Worm (Caenorhabditis elegans) whole organism, L1 larva: ENCODE measurements around the gene C49G7.13.
A peak's percentile ranks its signal among the peaks of the same experiment; 100 is the strongest.

Experiments used
- F16B12.6 ChIP-seq: fragments of 150-350 bp; optimal IDR thresholded peaks from 2 replicates; lab custom pipeline; 2014; ENCODE audit warnings: missing biosample characterization, missing genetic modification characterization
- blmp-1 ChIP-seq: fragments of 150-350 bp; optimal IDR thresholded peaks from 2 replicates; lab custom pipeline; 2014; ENCODE audit warnings: missing biosample characterization, missing genetic modification characterization
- ceh-82 ChIP-seq, 3 experiments: fragments of 150-350 bp in 1 of 3; sonication (generic microtip) in 2 of 3; optimal IDR thresholded peaks; 2 replicates each; lab custom pipeline; 2014 to 2017; ENCODE audit warnings: missing biosample characterization in 3 of 3, missing genetic modification characterization in 3 of 3
- ceh-88 ChIP-seq: fragments of 200-800 bp; sonication (Bioruptor generic); IDR thresholded peaks from 2 replicates; pipeline ENCODE4 v1.3.6; 2022; ENCODE audit warnings: missing genetic modification characterization, missing compliant biosample characterization
- dpl-1 ChIP-seq, 3 experiments: fragments of 150-350 bp in 2 of 3; sonication (generic microtip) in 1 of 3; optimal IDR thresholded peaks; 2 replicates each; lab custom pipeline; 2014 to 2017; ENCODE audit warnings: missing biosample characterization in 3 of 3, missing genetic modification characterization in 3 of 3, missing genetic modification reagents in 3 of 3
- dsc-1 ChIP-seq: sonication (generic microtip); optimal IDR thresholded peaks from 2 replicates; lab custom pipeline; 2016; ENCODE audit warnings: mild to moderate bottlenecking, missing genetic modification characterization, missing compliant biosample characterization
- efl-1 ChIP-seq, 4 experiments: fragments of 150-350 bp; optimal IDR thresholded peaks in 3 of 4; peaks in 1 of 4; 1 replicate in 1 of 4; 2 replicates in 3 of 4; lab custom pipeline; 2014; ENCODE audit warnings: missing biosample characterization in 2 of 4, missing genetic modification characterization in 2 of 4, missing genetic modification reagents in 2 of 4
- egl-13 ChIP-seq: sonication (generic microtip); optimal IDR thresholded peaks from 2 replicates; lab custom pipeline; 2016; ENCODE audit warnings: missing genotype, missing genetic modification reagents, missing genetic modification characterization, missing compliant biosample characterization
- egl-27 ChIP-seq, 2 experiments: fragments of 150-350 bp in 1 of 2; sonication (generic microtip); optimal IDR thresholded peaks; 3 replicates each; lab custom pipeline; 2017 to 2018; ENCODE audit warnings: missing biosample characterization in 2 of 2, missing genetic modification characterization in 2 of 2, missing genetic modification reagents in 2 of 2
- elt-2 ChIP-seq: sonication (generic microtip); optimal IDR thresholded peaks from 2 replicates; lab custom pipeline; 2016; ENCODE audit warnings: missing genetic modification characterization, mild to moderate bottlenecking, inconsistent platforms, missing compliant biosample characterization, missing genetic modification reagents
- fkh-8 ChIP-seq: sonication (generic microtip); optimal IDR thresholded peaks from 2 replicates; lab custom pipeline; 2016; ENCODE audit warnings: mild to moderate bottlenecking, missing genetic modification characterization, missing compliant biosample characterization
- grh-1 ChIP-seq: fragments of 200-800 bp; sonication (Bioruptor generic); IDR thresholded peaks from 2 replicates; pipeline ENCODE4 v1.3.6; 2022; ENCODE audit warnings: missing genetic modification reagents, missing genetic modification characterization, missing compliant biosample characterization
- isw-1 ChIP-seq: fragments of 200-800 bp; sonication (Bioruptor generic); IDR thresholded peaks from 2 replicates; pipeline ENCODE4 v1.3.6; 2022; ENCODE audit warnings: missing genetic modification characterization, missing compliant biosample characterization
- lin-35 ChIP-seq, 2 experiments: fragments of 150-350 bp; optimal IDR thresholded peaks; 2 replicates each; lab custom pipeline; 2014; ENCODE audit warnings: missing biosample characterization in 2 of 2, missing genetic modification characterization in 2 of 2, missing genetic modification reagents in 2 of 2
- lin-39 ChIP-seq: fragments of 150-350 bp; optimal IDR thresholded peaks from 2 replicates; lab custom pipeline; 2014; ENCODE audit warnings: missing biosample characterization, missing genetic modification reagents, missing genetic modification characterization
- lsy-2 ChIP-seq, 2 experiments: fragments of 150-350 bp; optimal IDR thresholded peaks; 2 replicates each; lab custom pipeline; 2014; ENCODE audit warnings: missing biosample characterization in 2 of 2, missing genetic modification characterization in 2 of 2
- mab-9 ChIP-seq: fragments of 200-800 bp; sonication (Bioruptor generic); IDR thresholded peaks from 2 replicates; pipeline ENCODE4 v1.3.6; 2022; ENCODE audit warnings: missing genetic modification reagents, missing genetic modification characterization, missing compliant biosample characterization
- mdl-1 ChIP-seq, 2 experiments: fragments of 150-350 bp; optimal IDR thresholded peaks; 2 replicates each; lab custom pipeline; 2014 to 2017; ENCODE audit warnings: missing biosample characterization in 2 of 2, missing genetic modification characterization in 2 of 2, inconsistent platforms in 1 of 2
- nhr-12 ChIP-seq: sonication (generic microtip); optimal IDR thresholded peaks from 2 replicates; lab custom pipeline; 2017; ENCODE audit warnings: missing biosample characterization, missing genetic modification characterization
- nhr-19 ChIP-seq: fragments of 200-800 bp; sonication (Bioruptor generic); conservative IDR thresholded peaks from 2 replicates; pipeline ENCODE4 v1.3.6; 2022; ENCODE audit warnings: missing genetic modification characterization, missing compliant biosample characterization
- nhr-20 ChIP-seq: sonication (generic microtip); optimal IDR thresholded peaks from 2 replicates; lab custom pipeline; 2016; ENCODE audit warnings: mild to moderate bottlenecking, missing genetic modification characterization, missing compliant biosample characterization
- nhr-237 ChIP-seq: fragments of 150-350 bp; optimal IDR thresholded peaks from 2 replicates; lab custom pipeline; 2014; ENCODE audit warnings: missing biosample characterization, missing genetic modification characterization
- nhr-47 ChIP-seq: sonication (generic microtip); optimal IDR thresholded peaks from 2 replicates; lab custom pipeline; 2016; ENCODE audit warnings: mild to moderate bottlenecking, missing genetic modification characterization, moderate library complexity, missing compliant biosample characterization
- nhr-85 ChIP-seq: sonication (generic microtip); peaks from one replicate; lab custom pipeline; 2016; ENCODE audit warnings: missing genetic modification characterization, inconsistent platforms, missing compliant biosample characterization
- pqm-1 ChIP-seq: sonication (generic microtip); optimal IDR thresholded peaks from 3 replicates; lab custom pipeline; 2017; ENCODE audit warnings: missing biosample characterization, missing genetic modification characterization
- rnt-1 ChIP-seq: sonication (generic microtip); optimal IDR thresholded peaks from 2 replicates; lab custom pipeline; 2016; ENCODE audit warnings: mild to moderate bottlenecking, missing genetic modification characterization, moderate library complexity, missing compliant biosample characterization
- sox-4 ChIP-seq: sonication (generic microtip); optimal IDR thresholded peaks from 2 replicates; lab custom pipeline; 2016; ENCODE audit warnings: missing genetic modification characterization, missing compliant biosample characterization
- sptf-1 ChIP-seq: fragments of 150-350 bp; optimal IDR thresholded peaks from 2 replicates; lab custom pipeline; 2014; ENCODE audit warnings: missing biosample characterization, missing genetic modification characterization
- sup-37 ChIP-seq: fragments of 200-800 bp; sonication (Bioruptor generic); optimal IDR thresholded peaks from 2 replicates; lab custom pipeline; 2018; ENCODE audit warnings: mild to moderate bottlenecking, missing genetic modification characterization, missing compliant biosample characterization
- swsn-7 ChIP-seq: sonication (generic microtip); optimal IDR thresholded peaks from 2 replicates; lab custom pipeline; 2016; ENCODE audit warnings: missing genetic modification characterization, missing compliant biosample characterization
- unc-130 ChIP-seq: fragments of 150-350 bp; optimal IDR thresholded peaks from 2 replicates; lab custom pipeline; 2017; ENCODE audit warnings: missing biosample characterization, missing genetic modification characterization, inconsistent platforms
- unc-62 ChIP-seq: fragments of 150-350 bp; optimal IDR thresholded peaks from 2 replicates; lab custom pipeline; 2014; ENCODE audit warnings: missing biosample characterization, missing genetic modification reagents, missing genetic modification characterization
- unc-86 ChIP-seq: sonication (generic microtip); optimal IDR thresholded peaks from 2 replicates; lab custom pipeline; 2016; ENCODE audit warnings: missing genetic modification characterization, missing compliant biosample characterization
- unc-98 ChIP-seq: fragments of 200-800 bp; sonication (Bioruptor generic); IDR thresholded peaks from 2 replicates; pipeline ENCODE4 v1.3.6; 2022; ENCODE audit warnings: missing genetic modification characterization, missing compliant biosample characterization
- xbp-1 ChIP-seq: sonication (generic microtip); optimal IDR thresholded peaks from 2 replicates; lab custom pipeline; 2016; ENCODE audit warnings: missing genetic modification characterization, missing compliant biosample characterization
- zag-1 ChIP-seq: fragments of 150-350 bp; optimal IDR thresholded peaks from 2 replicates; lab custom pipeline; 2014; ENCODE audit warnings: missing biosample characterization, missing genetic modification characterization

The C49G7.13 gene

ce11 chrV:4063559-4064164, 27.8 kb downstream of the C49G7.13 start:
- TF ChIP-seq unc-86 (tag; lab: Kevin White, UChicago), result peak; percentile 34
- TF ChIP-seq lin-35 (GFP tag; optimal IDR thresholded peaks at IDR 0.05; lab: Kevin White, UChicago), result peak; percentile 48 to 70
- TF ChIP-seq nhr-19, result peak; percentile 93
- peak; percentile 62 to 75 for TF ChIP-seq efl-1 (optimal IDR thresholded peaks at IDR 0.05; lab: Kevin White, UChicago)
- TF ChIP-seq efl-1 (GFP tag; optimal IDR thresholded peaks at IDR 0.05 in 1 of 2; lab: Kevin White, UChicago), result peak; percentile 69 to 96
- TF ChIP-seq mab-9 (GFP tag; lab: Robert Waterston, UW), result peak; percentile 84
- peak; percentile 38 for TF ChIP-seq dsc-1
- TF ChIP-seq dpl-1 (GFP tag; optimal IDR thresholded peaks at IDR 0.05; lab: Kevin White, UChicago), result peak; percentile 42 to 67 (median 48)
- peak; percentile 48 for TF ChIP-seq nhr-20 (tag; lab: Kevin White, UChicago)
- TF ChIP-seq unc-98, result peak; percentile 89
- TF ChIP-seq nhr-47 (tag; lab: Kevin White, UChicago), result peak; percentile 73
- TF ChIP-seq fkh-8, result peak; percentile 19
- TF ChIP-seq isw-1 (GFP tag; lab: Robert Waterston, UW), result peak; percentile 88
- peak; percentile 81 to 93 for TF ChIP-seq lsy-2 (tag; optimal IDR thresholded peaks at IDR 0.05; lab: Kevin White, UChicago)
- peak; percentile 65 for TF ChIP-seq nhr-85
- peak; percentile 84 for TF ChIP-seq ceh-88 (GFP tag; lab: Robert Waterston, UW)
- TF ChIP-seq grh-1 (GFP tag; lab: Robert Waterston, UW), result peak; percentile 86
- TF ChIP-seq F16B12.6 (tag; lab: Kevin White, UChicago), result peak; percentile 49
- TF ChIP-seq swsn-7 (tag; lab: Kevin White, UChicago), result peak; percentile 37
- TF ChIP-seq xbp-1 (tag; lab: Kevin White, UChicago), result peak; percentile 45
- peak; percentile 58 for TF ChIP-seq rnt-1 (tag; lab: Kevin White, UChicago)
- TF ChIP-seq, all 84 proteins: peak for 20; not testable (repeated sequence) for 64

DNA sequence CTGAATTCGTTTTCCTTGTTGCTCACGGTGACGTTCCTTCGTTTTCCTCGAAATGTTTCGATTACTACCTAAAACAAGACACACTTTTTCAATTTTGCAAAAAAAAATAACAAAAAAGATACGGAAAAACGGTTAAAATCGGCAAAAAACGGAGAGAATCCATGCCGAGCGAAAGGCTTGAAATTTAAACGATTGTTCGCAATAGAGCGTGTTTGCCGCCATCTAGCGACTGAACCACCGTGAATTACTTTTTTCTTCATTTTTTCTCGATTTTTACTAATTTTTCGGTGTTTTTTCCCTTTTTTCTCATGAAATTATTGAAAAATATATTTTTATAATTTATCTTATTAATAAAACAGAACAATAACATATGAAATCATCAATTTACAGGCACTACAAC, 30.2 kb downstream of the C49G7.13 start:
- TF ChIP-seq lsy-2 (tag; optimal IDR thresholded peaks at IDR 0.05; lab: Kevin White, UChicago), result peak in 1 of 2 experiments; percentile 13

- TF ChIP-seq efl-1 (optimal IDR thresholded peaks at IDR 0.05; lab: Kevin White, UChicago) (peak in 1 of 2 experiments; percentile 68), efl-1 (GFP tag; optimal IDR thresholded peaks at IDR 0.05 in 1 of 2; lab: Kevin White, UChicago) (peak; percentile 57 to 95), dpl-1 (GFP tag; optimal IDR thresholded peaks at IDR 0.05; lab: Kevin White, UChicago) (peak in 1 of 3 experiments; percentile 36)
Observed at ce11 chrV:4067876-4068275, 32.0 kb downstream of the C49G7.13 start.

DNA sequence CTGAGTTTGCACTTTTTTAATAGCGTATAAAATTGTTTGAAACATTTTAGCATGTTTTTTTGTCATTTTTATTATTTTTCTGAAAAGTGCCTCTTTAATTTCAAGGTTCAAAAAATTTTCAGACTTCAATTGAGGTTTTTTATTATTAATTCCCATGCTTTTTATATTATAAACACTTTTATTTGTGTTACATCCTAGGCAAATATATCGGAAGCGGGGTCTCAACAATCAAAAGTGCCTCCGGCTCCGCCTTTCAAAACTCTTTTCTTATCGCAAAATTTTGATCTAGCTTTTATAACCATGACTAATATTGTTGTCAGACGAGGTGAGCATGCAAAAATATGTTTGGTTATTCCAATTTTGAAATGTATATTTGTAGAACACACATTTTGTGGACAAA, 37.5 kb downstream of the C49G7.13 start, which contains the start of gene otpl-2:
Gene otpl-2, plus strand, starts transcription at position 301 of the 400 bp plus-strand sequence.
- TF ChIP-seq F16B12.6 (tag; lab: Kevin White, UChicago) (no peak), unc-130 (tag; lab: Kevin White, UChicago) (no peak), egl-27 (tag; optimal IDR thresholded peaks at IDR 0.05; lab: Kevin White, UChicago) (no peak)

DNA sequence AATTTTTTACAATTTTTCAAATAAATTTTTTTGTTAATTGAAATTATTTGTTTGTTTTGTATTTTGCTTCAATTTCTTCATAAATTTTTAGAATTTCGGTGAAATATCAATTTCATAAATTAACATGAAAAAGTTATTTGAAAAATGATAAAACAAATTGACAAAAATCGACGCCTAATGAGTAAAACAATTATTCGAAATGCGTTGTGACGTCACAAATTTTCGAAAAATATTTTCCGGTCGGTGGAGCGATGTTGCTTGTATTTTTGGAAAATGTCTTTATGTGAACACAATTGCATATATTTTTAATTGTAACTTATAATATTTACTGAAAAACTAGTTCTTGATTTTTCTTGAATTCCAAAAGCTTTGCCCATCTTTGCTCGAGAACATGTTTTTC, 44.6 kb downstream of the C49G7.13 start:
- TF ChIP-seq unc-62, result no peak
- TF ChIP-seq elt-2 (tag; lab: Kevin White, UChicago), result no peak
- no peak for TF ChIP-seq sox-4 (tag; lab: Kevin White, UChicago)
- no peak for TF ChIP-seq pqm-1 (tag; lab: Kevin White, UChicago)
- no peak for TF ChIP-seq mdl-1 (tag; optimal IDR thresholded peaks at IDR 0.05; lab: Kevin White, UChicago)
- no peak for TF ChIP-seq ceh-82 (tag; optimal IDR thresholded peaks at IDR 0.05; lab: Kevin White, UChicago)

- TF ChIP-seq nhr-237 (tag; lab: Kevin White, UChicago) (no peak), zag-1 (tag; lab: Kevin White, UChicago) (no peak), mdl-1 (tag; optimal IDR thresholded peaks at IDR 0.05; lab: Kevin White, UChicago) (no peak), unc-62 (no peak), nhr-12 (no peak), lin-39 (tag; lab: Kevin White, UChicago) (no peak), unc-98 (no peak), F16B12.6 (tag; lab: Kevin White, UChicago) (no peak), blmp-1 (tag; lab: Kevin White, UChicago) (no peak), nhr-47 (tag; lab: Kevin White, UChicago) (no peak), sup-37 (GFP tag; lab: Kevin White, UChicago) (no peak), sptf-1 (tag; lab: Kevin White, UChicago) (no peak), egl-13 (tag; lab: Kevin White, UChicago) (no peak)
Observed at ce11 chrV:4081283-4081682, 45.4 kb downstream of the C49G7.13 start, which contains the start of gene srh-211. Gene srh-211 (minus strand): TSS chrV:4081383.
